Fruit fly (Drosophila melanogaster): ENCODE data around the gene tfc.
A peak's percentile ranks its signal among the peaks of the same experiment; 100 is the strongest.

tfc gene

DNA sequence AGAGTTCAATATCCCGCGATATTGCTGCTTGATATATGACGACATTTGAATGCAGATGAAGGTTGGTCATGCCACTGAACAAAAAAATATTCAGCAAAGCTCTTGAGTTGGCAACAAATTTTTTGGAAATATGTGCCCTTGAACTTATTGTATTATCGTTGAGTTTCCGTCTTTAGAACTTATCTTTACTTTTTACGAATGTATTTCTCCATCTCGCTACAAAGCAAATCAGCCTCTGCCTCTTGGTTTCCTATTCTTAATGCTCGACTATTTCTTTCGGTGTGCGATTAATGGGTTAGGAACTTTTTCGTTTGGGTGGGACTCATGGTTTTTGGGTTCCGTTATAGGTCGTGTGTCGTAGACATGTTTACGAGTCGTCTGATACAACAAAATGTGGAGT lies 66.9 kb downstream of the tfc start (continued):
- TF ChIP-seq CG10462 (GFP tag; optimal IDR thresholded peaks at IDR 0.05) = peak; percentile 47
- peak; percentile 64 for TF ChIP-seq CG5245 (GFP tag; optimal IDR thresholded peaks at IDR 0.05)
- no peak for TF ChIP-seq CG10321 (GFP tag; IDR thresholded peaks at IDR 0.05)
- no peak for TF ChIP-seq wek (GFP tag; optimal IDR thresholded peaks at IDR 0.05)
- TF ChIP-seq Dref (GFP tag; IDR thresholded peaks at IDR 0.05) = no peak
- no peak for TF ChIP-seq ro (GFP tag; IDR thresholded peaks at IDR 0.05)
- TF ChIP-seq CG7786 (GFP tag; optimal IDR thresholded peaks at IDR 0.05) = peak; percentile 62
- TF ChIP-seq CG31365 (tag; optimal IDR thresholded peaks at IDR 0.05) = peak; percentile 1
- TF ChIP-seq CG7357 (GFP tag; IDR thresholded peaks at IDR 0.05) = peak; percentile 42; the same call in 1 of the 3 replicates
- TF ChIP-seq CG33557 (GFP tag; optimal IDR thresholded peaks at IDR 0.05) = peak; percentile 88
- TF ChIP-seq CG30431 (GFP tag; optimal IDR thresholded peaks at IDR 0.05) = peak; percentile 68
- no peak for TF ChIP-seq CG7745 (tag; optimal IDR thresholded peaks at IDR 0.05)
- TF ChIP-seq Oaz (GFP tag; IDR thresholded peaks at IDR 0.05) = no peak
- TF ChIP-seq tgo (GFP tag; IDR thresholded peaks at IDR 0.05) = peak; percentile 27; the same call in 1 of the 3 replicates
- TF ChIP-seq NFAT (GFP tag; IDR thresholded peaks at IDR 0.05) = no peak
- TF ChIP-seq sr (GFP tag; IDR thresholded peaks at IDR 0.05) = no peak
- no peak for TF ChIP-seq CG10543 (GFP tag; optimal IDR thresholded peaks at IDR 0.05)
- peak; percentile 73 for TF ChIP-seq PHDP (tag; optimal IDR thresholded peaks at IDR 0.05)
- TF ChIP-seq CG18476 (GFP tag; optimal IDR thresholded peaks at IDR 0.05) = no peak
- TF ChIP-seq CG2889 (GFP tag; IDR thresholded peaks at IDR 0.05) = no peak
- TF ChIP-seq Ravus (GFP tag; IDR thresholded peaks at IDR 0.05) = no peak
- peak; percentile 44 for TF ChIP-seq Dip3 (GFP tag; optimal IDR thresholded peaks at IDR 0.05)
- TF ChIP-seq sens (GFP tag) = peak; percentile 96
- TF ChIP-seq CG13424 (tag; optimal IDR thresholded peaks at IDR 0.05) = peak; percentile 76
- peak in 1 of 2 experiments; percentile 95 for TF ChIP-seq bsh (GFP tag; optimal IDR thresholded peaks at IDR 0.05)
- TF ChIP-seq Ada2b (GFP tag; IDR thresholded peaks at IDR 0.05) = peak; percentile 30; the same call in 1 of the 2 replicates
- peak; percentile 10; the same call in 1 of the 2 replicates for TF ChIP-seq dan (GFP tag; IDR thresholded peaks at IDR 0.05)
- no peak for TF ChIP-seq Dip2 (GFP tag; IDR thresholded peaks at IDR 0.05)
- TF ChIP-seq CG42726 (GFP tag; IDR thresholded peaks at IDR 0.05; ENCODE audit: partially characterized antibody) = no peak
- TF ChIP-seq ash1 (GFP tag; optimal IDR thresholded peaks at IDR 0.05) = no peak
- no peak for TF ChIP-seq vnd (GFP tag; IDR thresholded peaks at IDR 0.05; ENCODE audit: partially characterized antibody)
- TF ChIP-seq CG12104 (GFP tag; optimal IDR thresholded peaks at IDR 0.05) = peak; percentile 9
- peak; percentile 10 for TF ChIP-seq CG4328 (GFP tag; optimal IDR thresholded peaks at IDR 0.05)
- TF ChIP-seq CG13894 (tag; optimal IDR thresholded peaks at IDR 0.05) = no peak
- no peak for TF ChIP-seq hkb (optimal IDR thresholded peaks at IDR 0.05)
- TF ChIP-seq hkb (GFP tag; IDR thresholded peaks at IDR 0.05) = peak; percentile 71
- no peak for TF ChIP-seq Doc2 (GFP tag; IDR thresholded peaks at IDR 0.05)
- TF ChIP-seq Ets97D (GFP tag; optimal IDR thresholded peaks at IDR 0.05) = peak; percentile 14
- peak; percentile 69 for TF ChIP-seq slp2 (GFP tag; optimal IDR thresholded peaks at IDR 0.05)
- peak; percentile 4 for TF ChIP-seq grn (GFP tag; optimal IDR thresholded peaks at IDR 0.05)
- TF ChIP-seq esg (GFP tag; conservative IDR thresholded peaks at IDR 0.05) = peak; percentile 62
- TF ChIP-seq CG7987 (GFP tag; optimal IDR thresholded peaks at IDR 0.05) = no peak
- no peak for TF ChIP-seq pfk (GFP tag; optimal IDR thresholded peaks at IDR 0.05)
- TF ChIP-seq CG16863 (GFP tag; optimal IDR thresholded peaks at IDR 0.05) = peak; percentile 81
- no peak for TF ChIP-seq Neu2 (GFP tag; optimal IDR thresholded peaks at IDR 0.05; ENCODE audit: borderline replicate concordance)
- TF ChIP-seq HmgZ (tag; optimal IDR thresholded peaks at IDR 0.05) = peak; percentile 33
- peak; percentile 82 for TF ChIP-seq CG8944 (GFP tag; optimal IDR thresholded peaks at IDR 0.05)
- peak; percentile 71 for TF ChIP-seq CG8290 (GFP tag; optimal IDR thresholded peaks at IDR 0.05)
- peak; percentile 32 to 34 for TF ChIP-seq CG8290 (tag; optimal IDR thresholded peaks at IDR 0.05)
- TF ChIP-seq Bdp1 (GFP tag; optimal IDR thresholded peaks at IDR 0.05) = peak; percentile 12
- TF ChIP-seq Dfd (GFP tag; optimal IDR thresholded peaks at IDR 0.05) = no peak
- peak; percentile 74 for TF ChIP-seq sisA (GFP tag; IDR thresholded peaks at IDR 0.05)
- peak; percentile 60; the same call in 1 of the 3 replicates for TF ChIP-seq Optix (GFP tag; IDR thresholded peaks at IDR 0.05)

All from whole organism, embryonic.